Worm (Caenorhabditis elegans) whole organism, early embryonic: ENCODE results near the gene nspc-14.

Experiments used
- B0310.2 ChIP-seq: sonication (generic microtip); optimal IDR thresholded peaks from 2 replicates; lab custom pipeline; 2016; ENCODE audit warnings: mild to moderate bottlenecking, missing genetic modification characterization, missing compliant biosample characterization
- F13C5.2 ChIP-seq: sonication (generic microtip); optimal IDR thresholded peaks from 2 replicates; lab custom pipeline; 2017; ENCODE audit warnings: mild to moderate bottlenecking, missing genetic modification characterization, inconsistent platforms, missing compliant biosample characterization
- aly-1 ChIP-seq: sonication (generic microtip); optimal IDR thresholded peaks from 2 replicates; lab custom pipeline; 2016; ENCODE audit warnings: missing genetic modification characterization, missing compliant biosample characterization
- ama-1 ChIP-seq: fragments of 150-350 bp; optimal IDR thresholded peaks from 2 replicates; lab custom pipeline; 2014
- ceh-13 ChIP-seq: fragments of 200-800 bp; sonication (Bioruptor generic); optimal IDR thresholded peaks from 2 replicates; lab custom pipeline; 2018; ENCODE audit warnings: mild to moderate bottlenecking, missing genetic modification characterization, missing compliant biosample characterization
- ceh-36 ChIP-seq: sonication (generic microtip); optimal IDR thresholded peaks from 2 replicates; lab custom pipeline; 2016; ENCODE audit warnings: missing genetic modification characterization, inconsistent platforms, missing compliant biosample characterization
- ets-7 ChIP-seq: sonication (generic microtip); optimal IDR thresholded peaks from 2 replicates; lab custom pipeline; 2016; ENCODE audit warnings: missing genotype, missing genetic modification characterization, missing compliant biosample characterization
- flt-1 ChIP-seq: fragments of 200-800 bp; sonication (Bioruptor generic); IDR thresholded peaks from 2 replicates; pipeline ENCODE4 v1.3.6; 2022; ENCODE audit warnings: missing genetic modification characterization, missing compliant biosample characterization
- hmbx-1 ChIP-seq: sonication (generic microtip); optimal IDR thresholded peaks from 2 replicates; lab custom pipeline; 2016; ENCODE audit warnings: mild to moderate bottlenecking, missing genetic modification characterization, missing compliant biosample characterization
- hmg-4 ChIP-seq: fragments of 200-800 bp; sonication (Bioruptor generic); optimal IDR thresholded peaks from 2 replicates; lab custom pipeline; 2018; ENCODE audit warnings: mild to moderate bottlenecking, missing genetic modification characterization, missing compliant biosample characterization
- hnd-1 ChIP-seq: sonication (generic microtip); optimal IDR thresholded peaks from 2 replicates; lab custom pipeline; 2016; ENCODE audit warnings: missing genetic modification characterization, missing compliant biosample characterization
- pes-1 ChIP-seq: fragments of 200-800 bp; sonication (Bioruptor generic); IDR thresholded peaks from 2 replicates; pipeline ENCODE4 v1.3.6; 2022; ENCODE audit warnings: missing genetic modification reagents, missing genetic modification characterization, missing compliant biosample characterization
- scrt-1 ChIP-seq: fragments of 200-800 bp; sonication (Bioruptor generic); IDR thresholded peaks from 2 replicates; pipeline ENCODE4 v1.3.6; 2022; ENCODE audit warnings: missing genetic modification characterization, missing compliant biosample characterization
- sea-1 ChIP-seq: fragments of 200-800 bp; sonication (Bioruptor generic); conservative IDR thresholded peaks from 2 replicates; pipeline ENCODE4 v1.3.6; 2022; ENCODE audit warnings: missing genetic modification characterization, missing compliant biosample characterization
- tbx-11 ChIP-seq: fragments of 200-800 bp; sonication (Bioruptor generic); IDR thresholded peaks from 2 replicates; pipeline ENCODE4 v1.3.6; 2022; ENCODE audit warnings: missing genetic modification characterization, missing compliant biosample characterization
- tbx-37 ChIP-seq: fragments of 200-800 bp; sonication (Bioruptor generic); conservative IDR thresholded peaks from 2 replicates; pipeline ENCODE4 v1.3.6; 2022; ENCODE audit warnings: missing genetic modification reagents, missing genetic modification characterization, missing compliant biosample characterization
- tra-4 ChIP-seq: sonication (generic microtip); optimal IDR thresholded peaks from 2 replicates; lab custom pipeline; 2017; ENCODE audit warnings: missing genetic modification characterization, missing compliant biosample characterization

The nspc-14 gene

ce11 chrX:12360444-12360843 is 1.6 kb upstream of the nspc-14 start, which contains the start of the genes nspc-15 and F19H6.6:
nspc-15 (plus strand) TSS chrX:12360744.
F19H6.6 (plus strand) TSS chrX:12360827.
- TF ChIP-seq scrt-1 (GFP tag; lab: Robert Waterston, UW) (no peak), pes-1 (GFP tag; lab: Robert Waterston, UW) (no peak), ceh-36 (tag; lab: Kevin White, UChicago) (no peak), sea-1 (GFP tag; lab: Robert Waterston, UW) (no peak), tbx-11 (no peak), hmbx-1 (no peak), ceh-13 (GFP tag; lab: Kevin White, UChicago) (no peak), flt-1 (GFP tag; lab: Robert Waterston, UW) (no peak), hnd-1 (no peak), aly-1 (tag; lab: Kevin White, UChicago) (no peak), hmg-4 (no peak), F13C5.2 (tag; lab: Kevin White, UChicago) (no peak), tbx-37 (no peak), ets-7 (tag; lab: Kevin White, UChicago) (no peak), tra-4 (tag; lab: Kevin White, UChicago) (no peak), ama-1 (lab: Kevin White, UChicago) (no peak), B0310.2 (no peak)

- TF ChIP-seq hnd-1: no peak
- no peak for TF ChIP-seq flt-1 (GFP tag; lab: Robert Waterston, UW)
- no peak for TF ChIP-seq tbx-11
- TF ChIP-seq hmg-4: no peak
- no peak for TF ChIP-seq tbx-37
These were observed 1.7 kb downstream of the nspc-14 start, which contains the start of gene nspc-13 for ce11 chrX:12357127-12357526. nspc-13 (plus strand) TSS chrX:12357427.

ce11 chrX:12356581-12356980 is 2.3 kb downstream of the nspc-14 start, which contains the start of gene nspc-12:
nspc-12 (minus strand) TSS chrX:12356681.
- TF ChIP-seq tbx-11 (no peak), hmg-4 (no peak), hmbx-1 (no peak), F13C5.2 (tag; lab: Kevin White, UChicago) (no peak), tbx-37 (no peak), ama-1 (lab: Kevin White, UChicago) (no peak), B0310.2 (no peak), tra-4 (tag; lab: Kevin White, UChicago) (no peak), flt-1 (GFP tag; lab: Robert Waterston, UW) (no peak), pes-1 (GFP tag; lab: Robert Waterston, UW) (no peak), ets-7 (tag; lab: Kevin White, UChicago) (no peak), aly-1 (tag; lab: Kevin White, UChicago) (no peak), scrt-1 (GFP tag; lab: Robert Waterston, UW) (no peak), hnd-1 (no peak), ceh-13 (GFP tag; lab: Kevin White, UChicago) (no peak), sea-1 (GFP tag; lab: Robert Waterston, UW) (no peak), ceh-36 (tag; lab: Kevin White, UChicago) (no peak)

- no peak for TF ChIP-seq ceh-36 (tag; lab: Kevin White, UChicago)
- no peak for TF ChIP-seq hmg-4
- TF ChIP-seq ama-1 (lab: Kevin White, UChicago): no peak
- no peak for TF ChIP-seq hmbx-1
- TF ChIP-seq tbx-37: no peak
- no peak for TF ChIP-seq tra-4 (tag; lab: Kevin White, UChicago)
- TF ChIP-seq ceh-13 (GFP tag; lab: Kevin White, UChicago): no peak
- no peak for TF ChIP-seq ets-7 (tag; lab: Kevin White, UChicago)
- no peak for TF ChIP-seq aly-1 (tag; lab: Kevin White, UChicago)
- TF ChIP-seq hnd-1: no peak
- TF ChIP-seq B0310.2: no peak
- TF ChIP-seq pes-1 (GFP tag; lab: Robert Waterston, UW): no peak
- TF ChIP-seq scrt-1 (GFP tag; lab: Robert Waterston, UW): no peak
- TF ChIP-seq sea-1 (GFP tag; lab: Robert Waterston, UW): no peak
- no peak for TF ChIP-seq F13C5.2 (tag; lab: Kevin White, UChicago)
These were observed 6.0 kb downstream of the nspc-14 start, which contains the start of gene F42F12.4 for ce11 chrX:12352872-12353271. F42F12.4 (minus strand) TSS chrX:12352947.

ce11 chrX:12350207-12350606 is 8.7 kb downstream of the nspc-14 start, which contains the start of gene F42F12.3:
F42F12.3 (plus strand) TSS chrX:12350578.
- TF ChIP-seq sea-1 (GFP tag; lab: Robert Waterston, UW): no peak
- TF ChIP-seq tra-4 (tag; lab: Kevin White, UChicago): no peak
- TF ChIP-seq pes-1 (GFP tag; lab: Robert Waterston, UW): no peak
- TF ChIP-seq F13C5.2 (tag; lab: Kevin White, UChicago): no peak
- TF ChIP-seq scrt-1 (GFP tag; lab: Robert Waterston, UW): no peak
- no peak for TF ChIP-seq ets-7 (tag; lab: Kevin White, UChicago)
- no peak for TF ChIP-seq aly-1 (tag; lab: Kevin White, UChicago)
- no peak for TF ChIP-seq tbx-37
- no peak for TF ChIP-seq hmg-4
- TF ChIP-seq tbx-11: no peak
- no peak for TF ChIP-seq hnd-1
- TF ChIP-seq B0310.2: no peak
- no peak for TF ChIP-seq hmbx-1
- no peak for TF ChIP-seq ceh-13 (GFP tag; lab: Kevin White, UChicago)
- TF ChIP-seq ceh-36 (tag; lab: Kevin White, UChicago): no peak
- TF ChIP-seq ama-1 (lab: Kevin White, UChicago): no peak
- TF ChIP-seq flt-1 (GFP tag; lab: Robert Waterston, UW): no peak

ce11 chrX:12348329-12348728 is 10.5 kb downstream of the nspc-14 start, which contains the start of gene F42F12.14:
F42F12.14 (plus strand) TSS chrX:12348629.
- TF ChIP-seq ama-1 (lab: Kevin White, UChicago): no peak
- no peak for TF ChIP-seq pes-1 (GFP tag; lab: Robert Waterston, UW)
- TF ChIP-seq hnd-1: no peak
- no peak for TF ChIP-seq tbx-11
- no peak for TF ChIP-seq tbx-37
- TF ChIP-seq sea-1 (GFP tag; lab: Robert Waterston, UW): no peak
- no peak for TF ChIP-seq ceh-36 (tag; lab: Kevin White, UChicago)

- TF ChIP-seq tbx-37: no peak
- peak; percentile 69 for TF ChIP-seq tbx-11
- TF ChIP-seq F13C5.2 (tag; lab: Kevin White, UChicago): no peak
- peak; percentile 11 for TF ChIP-seq ceh-36 (tag; lab: Kevin White, UChicago)
- TF ChIP-seq pes-1 (GFP tag; lab: Robert Waterston, UW): no peak; the same call in 1 of the 2 replicates
- no peak for TF ChIP-seq hmbx-1
- no peak for TF ChIP-seq scrt-1 (GFP tag; lab: Robert Waterston, UW)
- no peak for TF ChIP-seq B0310.2
These were observed 11.0 kb downstream of the nspc-14 start for ce11 chrX:12347822-12348221.
